Worm (Caenorhabditis elegans) whole organism, mixed stage, embryonic: Measurements from ENCODE around the gene asp-2.

Experiments
- cnd-1 ChIP-seq: fragments of 200-800 bp; sonication (Bioruptor generic); optimal IDR thresholded peaks from 2 replicates; lab custom pipeline; 2018; ENCODE audit warnings: mild to moderate bottlenecking, missing genetic modification characterization, missing compliant biosample characterization
- elt-1 ChIP-seq: sonication (generic microtip); optimal IDR thresholded peaks from 2 replicates; lab custom pipeline; 2017; ENCODE audit warnings: missing genetic modification characterization, mild to moderate bottlenecking, missing compliant biosample characterization, antibody characterized with exemption, moderate library complexity, borderline replicate concordance; ENCODE audit not compliant: insufficient read depth
- nhr-2 ChIP-seq: fragments of 150-350 bp; optimal IDR thresholded peaks from 2 replicates; lab custom pipeline; 2014; ENCODE audit warnings: missing biosample characterization, missing genetic modification characterization

DNA sequence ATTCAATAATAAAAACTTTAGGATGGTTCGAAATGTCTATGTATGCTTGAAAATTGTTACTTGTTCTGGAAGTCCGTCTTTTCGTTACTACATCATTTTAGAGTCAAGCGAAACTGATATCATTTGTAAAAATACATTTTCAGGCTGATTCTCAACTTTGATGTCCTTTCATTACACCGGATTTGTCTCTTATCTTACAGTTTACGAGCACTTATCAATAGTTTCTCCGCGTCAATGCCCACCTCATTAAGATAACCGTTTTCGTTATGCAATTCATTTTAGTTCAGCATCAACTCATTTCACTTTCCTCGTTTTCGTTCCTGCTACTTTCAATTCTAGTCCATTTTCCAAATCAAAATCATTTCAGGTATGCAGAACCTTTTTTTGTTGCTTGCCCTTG, at the start of gene asp-2:
- TF ChIP-seq nhr-2 (tag; lab: Kevin White, UChicago) (no peak), cnd-1 (tag; lab: Kevin White, UChicago) (no peak), elt-1 (no peak)
